Worm (Caenorhabditis elegans) whole organism, mixed stage, embryonic: ENCODE results near the gene arl-3.

ENCODE experiments used
- mep-1 ChIP-seq: fragments of 150-350 bp; optimal IDR thresholded peaks from 2 replicates; lab custom pipeline; 2017; ENCODE audit warnings: missing biosample characterization, missing genetic modification reagents, missing genetic modification characterization, inconsistent platforms
- nhr-12 ChIP-seq: fragments of 150-350 bp; optimal IDR thresholded peaks from 2 replicates; lab custom pipeline; 2014; ENCODE audit warnings: missing biosample characterization, missing genetic modification characterization

- TF ChIP-seq mep-1 (tag; lab: Kevin White, UChicago), result no peak
- TF ChIP-seq nhr-12 (tag; lab: Kevin White, UChicago), result no peak
These were observed 5.0 kb downstream of the arl-3 start for ce11 chrII:14611307-14611706.
